Worm (Caenorhabditis elegans) whole organism, L4 larva: Measurements from ENCODE around the gene clec-185.

Experiments
- F44E2.7 ChIP-seq: fragments of 200-800 bp; sonication (Bioruptor generic); IDR thresholded peaks from 2 replicates; pipeline ENCODE4 v2.1.2; 2022; ENCODE audit warnings: missing genetic modification characterization, missing compliant biosample characterization
- T20F7.1 ChIP-seq: fragments of 200-800 bp; sonication (Bioruptor generic); optimal IDR thresholded peaks from 2 replicates; lab custom pipeline; 2018; ENCODE audit warnings: mild to moderate bottlenecking, missing genetic modification characterization, missing compliant biosample characterization
- T26A8.4 ChIP-seq: fragments of 200-800 bp; sonication (Bioruptor generic); IDR thresholded peaks from 2 replicates; pipeline ENCODE4 v1.3.6; 2022; ENCODE audit warnings: missing genetic modification characterization, missing compliant biosample characterization
- Y105C5A.15 ChIP-seq: fragments of 200-800 bp; sonication (Bioruptor generic); IDR thresholded peaks from 2 replicates; pipeline ENCODE4 v1.3.6; 2022; ENCODE audit warnings: missing genetic modification characterization, missing compliant biosample characterization
- Y5F2A.4 ChIP-seq: fragments of 200-800 bp; sonication (Bioruptor generic); optimal IDR thresholded peaks from 2 replicates; lab custom pipeline; 2018; ENCODE audit warnings: mild to moderate bottlenecking, missing genetic modification characterization, missing compliant biosample characterization
- aha-1 ChIP-seq: fragments of 150-350 bp; peaks from one replicate; lab custom pipeline; 2014; ENCODE audit warnings: missing biosample characterization, missing genetic modification characterization
- ama-1 ChIP-seq: fragments of 150-350 bp; optimal IDR thresholded peaks from 2 replicates; lab custom pipeline; 2014; ENCODE audit warnings: inconsistent platforms, mixed read lengths
- ceh-28 ChIP-seq: fragments of 150-350 bp; optimal IDR thresholded peaks from 2 replicates; lab custom pipeline; 2014; ENCODE audit warnings: missing biosample characterization, missing genetic modification reagents, missing genetic modification characterization
- ceh-32 ChIP-seq: sonication (generic microtip); optimal IDR thresholded peaks from 2 replicates; lab custom pipeline; 2016; ENCODE audit warnings: mild to moderate bottlenecking, missing genetic modification characterization, missing compliant biosample characterization; ENCODE audit not compliant: poor library complexity
- ceh-44 ChIP-seq: fragments of 200-800 bp; sonication (Bioruptor generic); IDR thresholded peaks from 2 replicates; pipeline ENCODE4 v1.3.6; 2022; ENCODE audit warnings: missing genetic modification reagents, missing genetic modification characterization, missing compliant biosample characterization
- ceh-62 ChIP-seq: sonication (generic microtip); optimal IDR thresholded peaks from 2 replicates; lab custom pipeline; 2017; ENCODE audit warnings: missing biosample characterization, missing genetic modification characterization
- ceh-82 ChIP-seq: sonication (generic microtip); optimal IDR thresholded peaks from 2 replicates; lab custom pipeline; 2017; ENCODE audit warnings: missing biosample characterization, missing genetic modification characterization
- cey-2 ChIP-seq: sonication (generic microtip); optimal IDR thresholded peaks from 3 replicates; lab custom pipeline; 2017; ENCODE audit warnings: missing genetic modification characterization, mild to moderate bottlenecking, missing compliant biosample characterization, antibody characterized with exemption, borderline replicate concordance; ENCODE audit not compliant: insufficient read depth
- ctbp-1 ChIP-seq: fragments of 200-800 bp; sonication (Bioruptor generic); IDR thresholded peaks from 2 replicates; pipeline ENCODE4 v1.3.6; 2022; ENCODE audit warnings: missing genetic modification reagents, missing genetic modification characterization, missing compliant biosample characterization
- daf-16 ChIP-seq, 3 experiments: sonication (generic microtip); optimal IDR thresholded peaks; 2 replicates each; lab custom pipeline; 2016 to 2017; ENCODE audit warnings: missing genetic modification characterization in 3 of 3, missing genetic modification reagents in 3 of 3, mild to moderate bottlenecking in 2 of 3, missing compliant biosample characterization in 2 of 3, missing biosample characterization in 1 of 3, moderate library complexity in 1 of 3
- dmd-6 ChIP-seq: fragments of 200-800 bp; sonication (Bioruptor generic); IDR thresholded peaks from 2 replicates; pipeline ENCODE4 v1.3.6; 2022; ENCODE audit warnings: missing genetic modification reagents, missing genetic modification characterization, missing compliant biosample characterization
- dmd-8 ChIP-seq: fragments of 200-800 bp; sonication (Bioruptor generic); IDR thresholded peaks from 2 replicates; pipeline ENCODE4 v1.3.6; 2022; ENCODE audit warnings: missing genetic modification characterization, missing compliant biosample characterization
- dve-1 ChIP-seq: sonication (generic microtip); optimal IDR thresholded peaks from 2 replicates; lab custom pipeline; 2017; ENCODE audit warnings: antibody characterized with exemption, mild to moderate bottlenecking, missing genetic modification characterization, missing compliant biosample characterization; ENCODE audit not compliant: insufficient read depth
- egl-43 ChIP-seq: fragments of 200-800 bp; sonication (Bioruptor generic); IDR thresholded peaks from 2 replicates; pipeline ENCODE4 v1.3.6; 2022; ENCODE audit warnings: missing genetic modification reagents, missing genetic modification characterization, missing compliant biosample characterization
- fkh-10 ChIP-seq: fragments of 150-350 bp; optimal IDR thresholded peaks from 2 replicates; lab custom pipeline; 2014; ENCODE audit warnings: missing biosample characterization, missing genetic modification reagents, missing genetic modification characterization
- fos-1 ChIP-seq: fragments of 150-350 bp; optimal IDR thresholded peaks from 2 replicates; lab custom pipeline; 2014; ENCODE audit warnings: missing biosample characterization, missing genetic modification characterization
- hlh-11 ChIP-seq: fragments of 200-800 bp; sonication (Bioruptor generic); optimal IDR thresholded peaks from 2 replicates; lab custom pipeline; 2018; ENCODE audit warnings: mild to moderate bottlenecking, missing genetic modification characterization, missing compliant biosample characterization
- hmg-1.1 ChIP-seq: fragments of 200-800 bp; sonication (Bioruptor generic); IDR thresholded peaks from 2 replicates; pipeline ENCODE4 v1.3.6; 2022; ENCODE audit warnings: missing genetic modification reagents, missing genetic modification characterization, missing compliant biosample characterization
- lim-7 ChIP-seq: fragments of 200-800 bp; sonication (Bioruptor generic); IDR thresholded peaks from 2 replicates; pipeline ENCODE4 v1.3.6; 2022; ENCODE audit warnings: missing genetic modification characterization, missing compliant biosample characterization
- lin-29 ChIP-seq: fragments of 200-800 bp; sonication (Bioruptor generic); IDR thresholded peaks from 2 replicates; pipeline ENCODE4 v1.3.6; 2022; ENCODE audit warnings: missing genetic modification reagents, missing genetic modification characterization, missing compliant biosample characterization
- lir-3 ChIP-seq: sonication (generic microtip); optimal IDR thresholded peaks from 2 replicates; lab custom pipeline; 2016; ENCODE audit warnings: mild to moderate bottlenecking, missing genetic modification characterization, missing compliant biosample characterization
- lsy-2 ChIP-seq, 2 experiments: fragments of 150-350 bp in 1 of 2; sonication (generic microtip) in 1 of 2; optimal IDR thresholded peaks; 2 replicates each; lab custom pipeline; 2014 to 2017; ENCODE audit warnings: missing biosample characterization in 2 of 2, missing genetic modification characterization in 2 of 2
- madf-5 ChIP-seq, 2 experiments: fragments of 200-800 bp; sonication (Bioruptor generic); IDR thresholded peaks; 2 replicates each; pipeline ENCODE4 v1.3.6; 2022; ENCODE audit warnings: missing compliant biosample characterization in 2 of 2, missing genetic modification characterization in 2 of 2
- mdl-1 ChIP-seq, 2 experiments: fragments of 150-350 bp in 1 of 2; sonication (generic microtip) in 1 of 2; optimal IDR thresholded peaks; 2 replicates each; lab custom pipeline; 2014 to 2017; ENCODE audit warnings: missing biosample characterization in 2 of 2, missing genetic modification characterization in 2 of 2
- nhr-102 ChIP-seq: sonication (generic microtip); optimal IDR thresholded peaks from 2 replicates; lab custom pipeline; 2016; ENCODE audit warnings: mild to moderate bottlenecking, missing genetic modification characterization, moderate library complexity, missing compliant biosample characterization
- nhr-237 ChIP-seq: sonication (generic microtip); optimal IDR thresholded peaks from 2 replicates; lab custom pipeline; 2017; ENCODE audit warnings: missing biosample characterization, missing genetic modification characterization
- nhr-25 ChIP-seq: sonication (generic microtip); optimal IDR thresholded peaks from 2 replicates; lab custom pipeline; 2017; ENCODE audit warnings: missing genetic modification characterization, mild to moderate bottlenecking, missing compliant biosample characterization, antibody characterized with exemption, moderate library complexity, borderline replicate concordance; ENCODE audit not compliant: insufficient read depth
- nhr-28 ChIP-seq: fragments of 150-350 bp; optimal IDR thresholded peaks from 2 replicates; lab custom pipeline; 2014; ENCODE audit warnings: missing biosample characterization, missing genetic modification characterization
- nhr-48 ChIP-seq: sonication (generic microtip); optimal IDR thresholded peaks from 2 replicates; lab custom pipeline; 2016; ENCODE audit warnings: mild to moderate bottlenecking, missing genetic modification characterization, missing compliant biosample characterization
- nhr-76 ChIP-seq: fragments of 150-350 bp; optimal IDR thresholded peaks from 2 replicates; lab custom pipeline; 2014; ENCODE audit warnings: missing biosample characterization, missing genetic modification characterization
- nhr-77 ChIP-seq: fragments of 150-350 bp; optimal IDR thresholded peaks from 2 replicates; lab custom pipeline; 2014; ENCODE audit warnings: missing biosample characterization, missing genetic modification characterization
- pha-4 ChIP-seq, 2 experiments: fragments of 150-350 bp in 1 of 2; fragments of 200-800 bp in 1 of 2; sonication (Bioruptor generic) in 1 of 2; IDR thresholded peaks in 1 of 2; optimal IDR thresholded peaks in 1 of 2; 2 replicates each; pipeline versions ENCODE4 v1.3.6 to Lab custom; 2014 to 2022; ENCODE audit warnings: missing genetic modification characterization in 2 of 2, missing genetic modification reagents in 2 of 2, missing biosample characterization in 1 of 2, missing compliant biosample characterization in 1 of 2
- pqm-1 ChIP-seq: sonication (generic microtip); optimal IDR thresholded peaks from 2 replicates; lab custom pipeline; 2017; ENCODE audit warnings: missing biosample characterization, missing genetic modification characterization
- set-16 ChIP-seq: fragments of 200-800 bp; sonication (Bioruptor generic); IDR thresholded peaks from 2 replicates; pipeline ENCODE4 v1.3.6; 2022; ENCODE audit warnings: missing genetic modification reagents, missing genetic modification characterization, missing compliant biosample characterization
- skn-1 ChIP-seq: fragments of 150-350 bp; optimal IDR thresholded peaks from 2 replicates; lab custom pipeline; 2014; ENCODE audit warnings: missing biosample characterization, missing genetic modification characterization
- snpc-4 ChIP-seq: fragments of 150-350 bp; optimal IDR thresholded peaks from 2 replicates; lab custom pipeline; 2014; ENCODE audit warnings: missing biosample characterization, missing genetic modification characterization
- spr-1 ChIP-seq: sonication (generic microtip); optimal IDR thresholded peaks from 2 replicates; lab custom pipeline; 2016; ENCODE audit warnings: mild to moderate bottlenecking, missing genetic modification characterization, missing compliant biosample characterization
- tag-97 ChIP-seq: fragments of 200-800 bp; sonication (Bioruptor generic); IDR thresholded peaks from 2 replicates; pipeline ENCODE4 v1.3.6; 2022; ENCODE audit warnings: missing genetic modification characterization, missing compliant biosample characterization
- tra-1 ChIP-seq: fragments of 200-800 bp; sonication (Bioruptor generic); IDR thresholded peaks from 2 replicates; pipeline ENCODE4 v1.3.6; 2022; ENCODE audit warnings: missing genetic modification reagents, missing genetic modification characterization, missing compliant biosample characterization
- unc-39 ChIP-seq: sonication (generic microtip); optimal IDR thresholded peaks from 2 replicates; lab custom pipeline; 2017; ENCODE audit warnings: missing biosample characterization, missing genetic modification characterization
- vab-7 ChIP-seq: fragments of 200-800 bp; sonication (Bioruptor generic); IDR thresholded peaks from 2 replicates; pipeline ENCODE4 v1.3.6; 2022; ENCODE audit warnings: missing genetic modification reagents, missing genetic modification characterization, missing compliant biosample characterization
- zfp-3 ChIP-seq: fragments of 200-800 bp; sonication (Bioruptor generic); conservative IDR thresholded peaks from 2 replicates; pipeline ENCODE4 v1.3.6; 2022; ENCODE audit warnings: missing genetic modification reagents, missing genetic modification characterization, missing compliant biosample characterization
- zip-2 ChIP-seq: fragments of 150-350 bp; optimal IDR thresholded peaks from 2 replicates; lab custom pipeline; 2014; ENCODE audit warnings: missing biosample characterization, missing genetic modification characterization
- ztf-7 ChIP-seq: fragments of 150-350 bp; optimal IDR thresholded peaks from 2 replicates; lab custom pipeline; 2014; ENCODE audit warnings: missing biosample characterization, missing genetic modification characterization

The clec-185 gene

ce11 chrIV:12420455-12420854, 18.0 kb upstream of the clec-185 start, which contains the start of gene ugt-65:
TSS of gene ugt-65 (plus strand) at chrIV:12420683.
- TF ChIP-seq ceh-62 (tag; lab: Kevin White, UChicago) (no peak), skn-1 (tag; lab: Kevin White, UChicago) (no peak), egl-43 (GFP tag; lab: Robert Waterston, UW) (no peak), nhr-28 (tag; lab: Kevin White, UChicago) (peak; percentile 72), ctbp-1 (GFP tag; lab: Robert Waterston, UW) (no peak), lin-29 (GFP tag; lab: Robert Waterston, UW) (no peak), ceh-32 (no peak), nhr-237 (no peak), madf-5 (GFP tag; IDR thresholded peaks at IDR 0.05; lab: Robert Waterston, UW) (no peak), ceh-28 (no peak), nhr-76 (tag; lab: Kevin White, UChicago) (no peak), unc-39 (tag; lab: Kevin White, UChicago) (no peak), zip-2 (tag; lab: Kevin White, UChicago) (no peak), nhr-102 (tag; lab: Kevin White, UChicago) (peak; percentile 1), nhr-77 (tag; lab: Kevin White, UChicago) (peak; percentile 46), hlh-11 (tag; lab: Kevin White, UChicago) (peak; percentile 54), Y105C5A.15 (GFP tag; lab: Robert Waterston, UW) (no peak), dmd-6 (GFP tag; lab: Robert Waterston, UW) (peak; percentile 54), fkh-10 (GFP tag; lab: Kevin White, UChicago) (no peak), pqm-1 (tag; lab: Kevin White, UChicago) (peak; percentile 76), aha-1 (no peak), dve-1 (tag; lab: Kevin White, UChicago) (peak; percentile 67), hmg-1.1 (GFP tag; lab: Robert Waterston, UW) (no peak), daf-16 (GFP tag; optimal IDR thresholded peaks at IDR 0.05; lab: Kevin White, UChicago) (no peak), daf-16 (tag; optimal IDR thresholded peaks at IDR 0.05; lab: Kevin White, UChicago) (peak; percentile 74), F44E2.7 (no peak), fos-1 (tag; lab: Kevin White, UChicago) (no peak), nhr-25 (tag; lab: Kevin White, UChicago) (no peak), spr-1 (tag; lab: Kevin White, UChicago) (no peak), lir-3 (tag; lab: Kevin White, UChicago) (no peak), Y5F2A.4 (GFP tag; lab: Kevin White, UChicago) (no peak), lim-7 (GFP tag; lab: Robert Waterston, UW) (no peak), snpc-4 (tag; lab: Kevin White, UChicago) (no peak), lsy-2 (tag; optimal IDR thresholded peaks at IDR 0.05; lab: Kevin White, UChicago) (peak in 1 of 2 experiments; percentile 17), T26A8.4 (no peak), tra-1 (GFP tag; lab: Robert Waterston, UW) (no peak), pha-4 (GFP tag; IDR thresholded peaks at IDR 0.05; lab: Robert Waterston, UW) (no peak), pha-4 (tag; optimal IDR thresholded peaks at IDR 0.05; lab: Kevin White, UChicago) (no peak), dmd-8 (GFP tag; lab: Robert Waterston, UW) (no peak), ceh-44 (GFP tag; lab: Robert Waterston, UW) (no peak), mdl-1 (tag; optimal IDR thresholded peaks at IDR 0.05; lab: Kevin White, UChicago) (no peak), nhr-48 (tag; lab: Kevin White, UChicago) (peak; percentile 27), T20F7.1 (no peak), vab-7 (GFP tag; lab: Robert Waterston, UW) (no peak), ztf-7 (tag; lab: Kevin White, UChicago) (no peak), set-16 (no peak), cey-2 (tag; lab: Kevin White, UChicago) (no peak), zfp-3 (GFP tag; lab: Robert Waterston, UW) (no peak), ceh-82 (tag; lab: Kevin White, UChicago) (no peak), ama-1 (lab: Kevin White, UChicago) (no peak), tag-97 (no peak)
